Fruit fly (Drosophila melanogaster) whole organism, wandering third instar larva: ENCODE results near the gene CG32756.

Experiments
- Abd-B ChIP-seq: fragments of >200 bp; optimal IDR thresholded peaks from 2 replicates; lab custom pipeline; 2017; ENCODE audit warnings: missing biosample characterization, missing genetic modification characterization
- GATAd ChIP-seq: sonication (Bioruptor generic); optimal IDR thresholded peaks from 2 replicates; lab custom pipeline; 2016; ENCODE audit warnings: missing biosample characterization, missing genetic modification characterization
- Hnf4 ChIP-seq: fragments of 200-800 bp; sonication (Bioruptor generic); optimal IDR thresholded peaks from 2 replicates; lab custom pipeline; 2016; ENCODE audit warnings: missing biosample characterization, mild to moderate bottlenecking, missing genetic modification characterization
- Hr78 ChIP-seq: fragments of >200 bp; optimal IDR thresholded peaks from 2 replicates; lab custom pipeline; 2017; ENCODE audit warnings: missing biosample characterization, missing genetic modification characterization
- N ChIP-seq: fragments of >200 bp; optimal IDR thresholded peaks from 2 replicates; lab custom pipeline; 2018; ENCODE audit warnings: missing biosample characterization, missing external identifiers, missing genetic modification characterization
- OdsH ChIP-seq: fragments of 200-800 bp; sonication (Bioruptor generic); optimal IDR thresholded peaks from 2 replicates; lab custom pipeline; 2016; ENCODE audit warnings: missing biosample characterization, mild to moderate bottlenecking, missing genetic modification characterization
- brk ChIP-seq: fragments of 200-800 bp; sonication (Bioruptor generic); optimal IDR thresholded peaks from 2 replicates; lab custom pipeline; 2016; ENCODE audit warnings: missing biosample characterization, mild to moderate bottlenecking, missing genetic modification characterization
- fru ChIP-seq: fragments of 200-800 bp; sonication (Bioruptor generic); optimal IDR thresholded peaks from 3 replicates; lab custom pipeline; 2016; ENCODE audit warnings: missing biosample characterization, mild to moderate bottlenecking, missing genetic modification characterization
- h ChIP-seq: fragments of 200-800 bp; sonication (Bioruptor generic); optimal IDR thresholded peaks from 3 replicates; lab custom pipeline; 2016; ENCODE audit warnings: missing biosample characterization, mild to moderate bottlenecking, missing genetic modification characterization
- jim ChIP-seq: fragments of 175-275, 200-325 bp; sonication (Bioruptor generic); optimal IDR thresholded peaks from 2 replicates; lab custom pipeline; 2016; ENCODE audit warnings: missing biosample characterization, mild to moderate bottlenecking, missing genetic modification characterization
- lola ChIP-seq: fragments of >200 bp; optimal IDR thresholded peaks from 2 replicates; lab custom pipeline; 2017; ENCODE audit warnings: missing biosample characterization, missing genetic modification characterization
- pan ChIP-seq: fragments of >200 bp; optimal IDR thresholded peaks from 2 replicates; lab custom pipeline; 2017
- psq ChIP-seq: fragments of 200-800 bp; sonication (Bioruptor generic); optimal IDR thresholded peaks from 3 replicates; lab custom pipeline; 2017; ENCODE audit warnings: missing biosample characterization, mild to moderate bottlenecking, missing genetic modification characterization, moderate library complexity
- rgr ChIP-seq: fragments of 200-800 bp; sonication (Bioruptor generic); optimal IDR thresholded peaks from 3 replicates; lab custom pipeline; 2016; ENCODE audit warnings: missing biosample characterization, mild to moderate bottlenecking, missing genetic modification characterization

DNA sequence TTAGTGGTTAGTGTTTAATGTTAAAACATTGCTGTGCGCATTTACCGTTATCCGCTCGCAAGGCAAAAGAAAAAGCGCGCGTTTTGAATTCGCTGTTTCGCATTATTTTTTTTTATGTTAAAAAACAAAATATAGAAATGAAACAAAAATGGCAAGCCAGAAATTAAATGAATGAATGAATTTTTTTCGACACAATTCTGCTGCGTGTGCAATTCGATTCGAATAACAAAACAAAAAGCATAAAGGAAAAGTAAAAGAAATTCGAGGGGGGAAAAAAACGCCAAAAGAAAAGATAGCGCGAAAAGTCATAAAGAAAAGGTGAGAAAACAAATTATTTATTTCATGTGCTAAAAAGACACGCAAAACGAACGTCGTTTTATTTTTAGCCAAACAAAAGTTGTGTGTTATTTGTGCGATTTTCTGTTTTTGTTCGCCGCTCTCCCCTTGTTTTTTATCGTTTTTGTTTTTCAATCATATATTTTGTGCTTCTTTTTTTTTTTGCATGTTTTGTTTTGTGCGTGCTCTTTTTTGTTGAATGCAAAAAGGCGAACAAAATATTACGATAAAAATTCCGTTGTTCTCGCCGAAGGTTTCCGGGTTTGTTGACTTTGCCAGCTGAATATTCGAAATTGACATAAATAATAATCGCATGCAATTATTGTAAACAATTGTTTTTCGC lies 28.0 kb upstream of the CG32756 start:
- TF ChIP-seq psq, result peak; percentile 70
- no peak for TF ChIP-seq GATAd (GFP tag; lab: Kevin White, UChicago)
- TF ChIP-seq rgr, result no peak
- TF ChIP-seq N (GFP tag; lab: Kevin White, UChicago), result no peak
- peak; percentile 14 for TF ChIP-seq brk (GFP tag; lab: Kevin White, UChicago)
- no peak for TF ChIP-seq lola
- no peak for TF ChIP-seq OdsH (GFP tag; lab: Kevin White, UChicago)
- no peak for TF ChIP-seq Abd-B
- no peak for TF ChIP-seq h (GFP tag; lab: Kevin White, UChicago)
- no peak for TF ChIP-seq fru (GFP tag; lab: Kevin White, UChicago)
- no peak for TF ChIP-seq Hr78 (GFP tag; lab: Kevin White, UChicago)
- TF ChIP-seq Hnf4, result no peak
- no peak for TF ChIP-seq pan
- TF ChIP-seq jim (GFP tag; lab: Kevin White, UChicago), result no peak
